Fruit fly (Drosophila melanogaster): ENCODE data around the gene sinah.

The sinah gene

dm6 chr3L:16878830-16879536 lies 20.1 kb downstream of the sinah start:
- TF ChIP-seq HmgZ (tag; optimal IDR thresholded peaks at IDR 0.05), result no peak
- peak; percentile 90 for TF ChIP-seq sr (GFP tag; IDR thresholded peaks at IDR 0.05)
- TF ChIP-seq Med (GFP tag), result peak; percentile 1
- TF ChIP-seq chinmo (GFP tag; IDR thresholded peaks at IDR 0.05; ENCODE audit: partially characterized antibody), result 0 out of 4 replicates have a peak, but pooled peaks have one; percentile 31
- no peak for TF ChIP-seq CG11695 (GFP tag; IDR thresholded peaks at IDR 0.05)
- peak; percentile 77 for TF ChIP-seq CG31224 (GFP tag; IDR thresholded peaks at IDR 0.05)
- TF ChIP-seq ham (GFP tag; IDR thresholded peaks at IDR 0.05), result no peak
- no peak for TF ChIP-seq shn (GFP tag; optimal IDR thresholded peaks at IDR 0.05)

dm6 chr3L:16881097-16881496 lies 22.2 kb downstream of the sinah start:
- TF ChIP-seq D19B (GFP tag; optimal IDR thresholded peaks at IDR 0.05) (peak; percentile 64), CG13424 (tag; optimal IDR thresholded peaks at IDR 0.05) (peak; percentile 16), CG1602 (GFP tag; optimal IDR thresholded peaks at IDR 0.05) (no peak), CG9437 (GFP tag; optimal IDR thresholded peaks at IDR 0.05) (peak; percentile 11), CG18262 (tag; optimal IDR thresholded peaks at IDR 0.05) (peak; percentile 0), Dek (tag; optimal IDR thresholded peaks at IDR 0.05) (peak; percentile 9), CG2712 (tag; optimal IDR thresholded peaks at IDR 0.05) (peak; percentile 11), Hr51 (GFP tag; optimal IDR thresholded peaks at IDR 0.05) (peak in 1 of 2 experiments; percentile 50), grau (tag; optimal IDR thresholded peaks at IDR 0.05) (peak; percentile 35), CG15269 (tag; optimal IDR thresholded peaks at IDR 0.05) (peak; percentile 14), CG2120 (GFP tag; optimal IDR thresholded peaks at IDR 0.05) (peak; percentile 33), ap (GFP tag; IDR thresholded peaks at IDR 0.05) (no peak), CG12391 (tag; optimal IDR thresholded peaks at IDR 0.05) (peak; percentile 2), Rfx (GFP tag; IDR thresholded peaks at IDR 0.05) (0 out of 2 replicates have a peak, but pooled peaks have one; percentile 16), H2.0 (GFP tag; IDR thresholded peaks at IDR 0.05) (no peak), row (GFP tag; IDR thresholded peaks at IDR 0.05) (peak; percentile 26; the same call in 1 of the 3 replicates), CG4404 (GFP tag; IDR thresholded peaks at IDR 0.05) (no peak), CG11504 (tag; optimal IDR thresholded peaks at IDR 0.05) (peak; percentile 51), CoRest (tag; optimal IDR thresholded peaks at IDR 0.05) (peak; percentile 27), PHDP (tag; optimal IDR thresholded peaks at IDR 0.05) (peak; percentile 31), CG9932 (GFP tag; IDR thresholded peaks at IDR 0.05) (peak; percentile 41; the same call in 1 of the 2 replicates), CG17361 (GFP tag; IDR thresholded peaks at IDR 0.05) (0 out of 3 replicates have a peak, but pooled peaks have one; percentile 22), CG31224 (GFP tag; IDR thresholded peaks at IDR 0.05) (no peak), gem (tag; optimal IDR thresholded peaks at IDR 0.05) (peak; percentile 44), CG32532 (GFP tag; IDR thresholded peaks at IDR 0.05) (peak; percentile 15; the same call in 1 of the 2 replicates), oc (tag; optimal IDR thresholded peaks at IDR 0.05) (no peak), ash1 (GFP tag; optimal IDR thresholded peaks at IDR 0.05) (no peak), Sox102F (GFP tag; optimal IDR thresholded peaks at IDR 0.05) (peak; percentile 2), CG2678 (tag; optimal IDR thresholded peaks at IDR 0.05) (peak; percentile 42), CG32772 (GFP tag; IDR thresholded peaks at IDR 0.05) (no peak), Nf-YA (GFP tag; IDR thresholded peaks at IDR 0.05) (no peak), sqz (GFP tag; optimal IDR thresholded peaks at IDR 0.05) (peak; percentile 36), Meics (GFP tag; optimal IDR thresholded peaks at IDR 0.05) (peak; percentile 27)
